Worm (Caenorhabditis elegans) whole organism, early embryonic: ENCODE results near the gene C13G3.1.

ENCODE experiments used
- B0310.2 ChIP-seq: sonication (generic microtip); optimal IDR thresholded peaks from 2 replicates; lab custom pipeline; 2016; ENCODE audit warnings: mild to moderate bottlenecking, missing genetic modification characterization, missing compliant biosample characterization
- ama-1 ChIP-seq: fragments of 150-350 bp; optimal IDR thresholded peaks from 2 replicates; lab custom pipeline; 2014
- tra-4 ChIP-seq: sonication (generic microtip); optimal IDR thresholded peaks from 2 replicates; lab custom pipeline; 2017; ENCODE audit warnings: missing genetic modification characterization, missing compliant biosample characterization

- TF ChIP-seq ama-1 (no peak), B0310.2 (tag; lab: Kevin White, UChicago) (no peak), tra-4 (no peak)
These were observed 28.2 kb upstream of the C13G3.1 start, which contains the start of gene C45B11.8 for ce11 chrV:11040473-11040872.
